Worm (Caenorhabditis elegans): ENCODE results near the gene pipp-4P.

ce11 chrIII:2804461-2804860, 14.6 kb upstream of the pipp-4P start:
- TF ChIP-seq fos-1 (tag; optimal IDR thresholded peaks at IDR 0.05) (no peak), nhr-77 (tag; optimal IDR thresholded peaks at IDR 0.05) (no peak), skn-1 (tag; optimal IDR thresholded peaks at IDR 0.05) (no peak), pha-4 (tag; optimal IDR thresholded peaks at IDR 0.05) (peak; percentile 96), elt-1 (tag; optimal IDR thresholded peaks at IDR 0.05) (no peak), ZK546.5 (tag; optimal IDR thresholded peaks at IDR 0.05) (no peak)
